Fruit fly (Drosophila melanogaster) whole organism, embryonic: Measurements from ENCODE around the gene mora.

Experiments
- Atf6 ChIP-seq: fragments of 200-800 bp; sonication (Bioruptor generic); IDR thresholded peaks from 2 replicates; pipeline ENCODE4 v1.3.6; 2022; ENCODE audit warnings: missing biosample characterization, missing genetic modification characterization
- CG1024 ChIP-seq: fragments of 200-800 bp; sonication (Bioruptor generic); IDR thresholded peaks from 2 replicates; pipeline ENCODE4 v1.3.6; 2022; ENCODE audit warnings: missing biosample characterization, missing genetic modification characterization
- CG10274 ChIP-seq: fragments of 200-800 bp; sonication (Bioruptor generic); optimal IDR thresholded peaks from 3 replicates; lab custom pipeline; 2017; ENCODE audit warnings: missing biosample characterization, mild to moderate bottlenecking, missing genetic modification characterization
- CG10321 ChIP-seq: fragments of 200-800 bp; sonication (Bioruptor generic); IDR thresholded peaks from 2 replicates; pipeline ENCODE4 v1.3.6; 2022; ENCODE audit warnings: missing biosample characterization, missing genetic modification characterization
- CG10366 ChIP-seq: fragments of 200-800 bp; sonication (Bioruptor generic); IDR thresholded peaks from 2 replicates; pipeline ENCODE4 v1.3.6; 2022; ENCODE audit warnings: missing biosample characterization, missing genetic modification characterization
- CG10979 ChIP-seq: fragments of 200-800 bp; sonication (Bioruptor generic); optimal IDR thresholded peaks from 2 replicates; lab custom pipeline; 2018; ENCODE audit warnings: missing biosample characterization, mild to moderate bottlenecking, missing genetic modification characterization, moderate library complexity
- CG11247 ChIP-seq: fragments of 200-800 bp; sonication (Bioruptor generic); IDR thresholded peaks from 2 replicates; pipeline ENCODE4 v1.3.6; 2022; ENCODE audit warnings: missing biosample characterization, missing genetic modification characterization
- CG12071 ChIP-seq: fragments of 200-800 bp; sonication (Bioruptor generic); optimal IDR thresholded peaks from 3 replicates; lab custom pipeline; 2018; ENCODE audit warnings: missing biosample characterization, mild to moderate bottlenecking, missing genetic modification characterization
- CG12104 ChIP-seq: fragments of 200-800 bp; sonication (Bioruptor generic); optimal IDR thresholded peaks from 3 replicates; lab custom pipeline; 2016; ENCODE audit warnings: missing biosample characterization, missing genetic modification characterization
- CG12299 ChIP-seq: fragments of 200-800 bp; sonication (Bioruptor generic); optimal IDR thresholded peaks from 2 replicates; lab custom pipeline; 2018; ENCODE audit warnings: missing biosample characterization, mild to moderate bottlenecking, missing genetic modification characterization
- CG13296 ChIP-seq: fragments of 200-800 bp; sonication (Bioruptor generic); optimal IDR thresholded peaks from 3 replicates; lab custom pipeline; 2018; ENCODE audit warnings: missing biosample characterization, mild to moderate bottlenecking, missing genetic modification characterization
- CG14014 ChIP-seq: fragments of 200-800 bp; sonication (Bioruptor generic); IDR thresholded peaks from 2 replicates; pipeline ENCODE4 v1.3.6; 2022; ENCODE audit warnings: missing biosample characterization, missing genetic modification characterization
- CG30431 ChIP-seq: fragments of 200-800 bp; sonication (Bioruptor generic); optimal IDR thresholded peaks from 2 replicates; lab custom pipeline; 2017; ENCODE audit warnings: missing biosample characterization, missing genetic modification characterization
- CG32772 ChIP-seq: fragments of 200-800 bp; sonication (Bioruptor generic); IDR thresholded peaks from 2 replicates; pipeline ENCODE4 v1.3.6; 2022; ENCODE audit warnings: missing biosample characterization, missing genetic modification characterization
- CG33557 ChIP-seq: fragments of 200-800 bp; sonication (Bioruptor generic); optimal IDR thresholded peaks from 2 replicates; lab custom pipeline; 2019; ENCODE audit warnings: missing biosample characterization, mild to moderate bottlenecking, missing genetic modification characterization, moderate library complexity
- CG34224 ChIP-seq: fragments of 200-800 bp; sonication (Bioruptor generic); IDR thresholded peaks from 3 replicates; pipeline ENCODE4 v1.3.6; 2022; ENCODE audit warnings: missing biosample characterization, missing genetic modification characterization; ENCODE audit not compliant: partially characterized antibody
- CG3995 ChIP-seq: fragments of 200-800 bp; sonication (Bioruptor generic); optimal IDR thresholded peaks from 3 replicates; lab custom pipeline; 2016; ENCODE audit warnings: missing biosample characterization, missing genetic modification characterization
- CG43689 ChIP-seq: fragments of 200-800 bp; sonication (Bioruptor generic); IDR thresholded peaks from 2 replicates; pipeline ENCODE4 v1.3.6; 2022; ENCODE audit warnings: missing biosample characterization, missing genetic modification characterization
- CG7271 ChIP-seq: fragments of 200-800 bp; sonication (Bioruptor generic); optimal IDR thresholded peaks from 2 replicates; lab custom pipeline; 2018; ENCODE audit warnings: missing biosample characterization, mild to moderate bottlenecking, missing genetic modification characterization, moderate library complexity
- CG7786 ChIP-seq: fragments of 200-800 bp; sonication (Bioruptor generic); optimal IDR thresholded peaks from 2 replicates; lab custom pipeline; 2016; ENCODE audit warnings: missing biosample characterization, missing genetic modification characterization
- CG7839 ChIP-seq: fragments of 200-800 bp; sonication (Bioruptor generic); optimal IDR thresholded peaks from 3 replicates; lab custom pipeline; 2018; ENCODE audit warnings: missing biosample characterization, mild to moderate bottlenecking, missing genetic modification characterization, moderate library complexity
- CG9797 ChIP-seq: fragments of 200-800 bp; sonication (Bioruptor generic); optimal IDR thresholded peaks from 3 replicates; lab custom pipeline; 2018; ENCODE audit warnings: missing biosample characterization, mild to moderate bottlenecking, missing genetic modification characterization
- CG9817 ChIP-seq: fragments of 200-800 bp; sonication (Bioruptor generic); optimal IDR thresholded peaks from 2 replicates; lab custom pipeline; 2018; ENCODE audit warnings: missing biosample characterization, mild to moderate bottlenecking, missing genetic modification characterization, moderate library complexity
- Hr51 ChIP-seq, 2 experiments: fragments of 200-800 bp; sonication (Bioruptor generic); optimal IDR thresholded peaks; 2 replicates in 1 of 2; 3 replicates in 1 of 2; lab custom pipeline; 2016 to 2018; ENCODE audit warnings: missing biosample characterization in 2 of 2, missing genetic modification characterization in 2 of 2, mild to moderate bottlenecking in 1 of 2, moderate library complexity in 1 of 2
- Hsf ChIP-seq: fragments of 200-800 bp; sonication (Bioruptor generic); optimal IDR thresholded peaks from 3 replicates; lab custom pipeline; 2016; ENCODE audit warnings: missing biosample characterization, missing genetic modification characterization
- Mad ChIP-seq: fragments of 200-800 bp; sonication (Bioruptor generic); optimal IDR thresholded peaks from 2 replicates; lab custom pipeline; 2016; ENCODE audit warnings: missing biosample characterization, missing genetic modification characterization
- Med ChIP-seq: fragments of 200-800 bp; sonication (Bioruptor generic); peaks from one replicate; lab custom pipeline; 2016; ENCODE audit warnings: missing biosample characterization, missing genetic modification characterization, mild to moderate bottlenecking, inconsistent platforms, moderate library complexity
- Meics ChIP-seq: fragments of 200-800 bp; sonication (Bioruptor generic); optimal IDR thresholded peaks from 2 replicates; lab custom pipeline; 2017; ENCODE audit warnings: missing biosample characterization, mild to moderate bottlenecking, missing genetic modification characterization
- PHDP ChIP-seq: fragments of 200-800 bp; sonication (Bioruptor generic); optimal IDR thresholded peaks from 3 replicates; lab custom pipeline; 2018; ENCODE audit warnings: missing biosample characterization, mild to moderate bottlenecking, missing genetic modification characterization, moderate library complexity
- Sox100B ChIP-seq: fragments of 200-800 bp; sonication (Bioruptor generic); optimal IDR thresholded peaks from 3 replicates; lab custom pipeline; 2018; ENCODE audit warnings: missing biosample characterization, mild to moderate bottlenecking, missing genetic modification characterization
- bbx ChIP-seq: fragments of 200-800 bp; sonication (Bioruptor generic); IDR thresholded peaks from 2 replicates; pipeline ENCODE4 v1.3.6; 2022; ENCODE audit warnings: missing biosample characterization, missing genetic modification characterization; ENCODE audit not compliant: partially characterized antibody
- btn ChIP-seq: fragments of 200-800 bp; sonication (Bioruptor generic); optimal IDR thresholded peaks from 2 replicates; lab custom pipeline; 2016; ENCODE audit warnings: missing biosample characterization, missing genetic modification characterization
- cg ChIP-seq: fragments of 200-800 bp; sonication (Bioruptor generic); optimal IDR thresholded peaks from 3 replicates; lab custom pipeline; 2019; ENCODE audit warnings: missing biosample characterization, mild to moderate bottlenecking, missing genetic modification characterization, moderate library complexity
- croc ChIP-seq: fragments of 200-800 bp; sonication (Bioruptor generic); conservative IDR thresholded peaks from 3 replicates; pipeline ENCODE4 v1.3.6; 2022; ENCODE audit warnings: missing biosample characterization, missing genetic modification characterization
- crol ChIP-seq: fragments of 200-800 bp; sonication (Bioruptor generic); IDR thresholded peaks from 2 replicates; pipeline ENCODE4 v1.3.6; 2022; ENCODE audit warnings: missing biosample characterization, missing genetic modification characterization
- danr ChIP-seq: fragments of 200-800 bp; sonication (Bioruptor generic); IDR thresholded peaks from 2 replicates; pipeline ENCODE4 v1.3.6; 2022; ENCODE audit warnings: missing biosample characterization, missing genetic modification characterization
- dysf ChIP-seq: fragments of 200-800 bp; sonication (Bioruptor generic); IDR thresholded peaks from 3 replicates; pipeline ENCODE4 v1.3.6; 2022; ENCODE audit warnings: missing biosample characterization, missing genetic modification characterization
- ftz-f1 ChIP-seq: fragments of 200-800 bp; sonication (Bioruptor generic); optimal IDR thresholded peaks from 2 replicates; lab custom pipeline; 2016; ENCODE audit warnings: missing biosample characterization, missing genetic modification characterization
- hb ChIP-seq: fragments of 200-800 bp; sonication (Bioruptor generic); IDR thresholded peaks from 3 replicates; pipeline ENCODE4 v1.3.6; 2022; ENCODE audit warnings: missing biosample characterization, missing genetic modification characterization; ENCODE audit not compliant: partially characterized antibody
- jumu ChIP-seq: fragments of 200-800 bp; sonication (Bioruptor generic); optimal IDR thresholded peaks from 3 replicates; lab custom pipeline; 2016; ENCODE audit warnings: missing biosample characterization, missing genetic modification characterization
- kay ChIP-seq: fragments of 200-800 bp; sonication (Bioruptor generic); optimal IDR thresholded peaks from 2 replicates; lab custom pipeline; 2016; ENCODE audit warnings: missing biosample characterization, missing genetic modification characterization
- kni ChIP-seq: fragments of 200-800 bp; sonication (Bioruptor generic); optimal IDR thresholded peaks from 3 replicates; lab custom pipeline; 2017; ENCODE audit warnings: mild to moderate bottlenecking, missing biosample characterization, missing genetic modification reagents, missing genetic modification characterization
- lbe ChIP-seq: fragments of 200-800 bp; sonication (Bioruptor generic); optimal IDR thresholded peaks from 2 replicates; lab custom pipeline; 2016; ENCODE audit warnings: missing biosample characterization, mild to moderate bottlenecking, missing genetic modification characterization
- mirr ChIP-seq: fragments of 200-800 bp; sonication (Bioruptor generic); optimal IDR thresholded peaks from 3 replicates; lab custom pipeline; 2018; ENCODE audit warnings: missing biosample characterization, mild to moderate bottlenecking, missing genetic modification characterization
- pho ChIP-seq: fragments of 200-800 bp; sonication (Bioruptor generic); optimal IDR thresholded peaks from 2 replicates; lab custom pipeline; 2016; ENCODE audit warnings: missing biosample characterization, missing genetic modification characterization
- shn ChIP-seq: fragments of 200-800 bp; sonication (Bioruptor generic); optimal IDR thresholded peaks from 3 replicates; lab custom pipeline; 2016; ENCODE audit warnings: missing biosample characterization, missing genetic modification characterization
- sug ChIP-seq: fragments of 200-800 bp; optimal IDR thresholded peaks from 2 replicates; lab custom pipeline; 2019; ENCODE audit warnings: missing biosample characterization, mild to moderate bottlenecking, missing genetic modification characterization, moderate library complexity
- twi ChIP-seq: fragments of 200-800 bp; optimal IDR thresholded peaks from 2 replicates; lab custom pipeline; 2019; ENCODE audit warnings: missing biosample characterization, mild to moderate bottlenecking, missing genetic modification characterization, moderate library complexity

Gene mora

DNA sequence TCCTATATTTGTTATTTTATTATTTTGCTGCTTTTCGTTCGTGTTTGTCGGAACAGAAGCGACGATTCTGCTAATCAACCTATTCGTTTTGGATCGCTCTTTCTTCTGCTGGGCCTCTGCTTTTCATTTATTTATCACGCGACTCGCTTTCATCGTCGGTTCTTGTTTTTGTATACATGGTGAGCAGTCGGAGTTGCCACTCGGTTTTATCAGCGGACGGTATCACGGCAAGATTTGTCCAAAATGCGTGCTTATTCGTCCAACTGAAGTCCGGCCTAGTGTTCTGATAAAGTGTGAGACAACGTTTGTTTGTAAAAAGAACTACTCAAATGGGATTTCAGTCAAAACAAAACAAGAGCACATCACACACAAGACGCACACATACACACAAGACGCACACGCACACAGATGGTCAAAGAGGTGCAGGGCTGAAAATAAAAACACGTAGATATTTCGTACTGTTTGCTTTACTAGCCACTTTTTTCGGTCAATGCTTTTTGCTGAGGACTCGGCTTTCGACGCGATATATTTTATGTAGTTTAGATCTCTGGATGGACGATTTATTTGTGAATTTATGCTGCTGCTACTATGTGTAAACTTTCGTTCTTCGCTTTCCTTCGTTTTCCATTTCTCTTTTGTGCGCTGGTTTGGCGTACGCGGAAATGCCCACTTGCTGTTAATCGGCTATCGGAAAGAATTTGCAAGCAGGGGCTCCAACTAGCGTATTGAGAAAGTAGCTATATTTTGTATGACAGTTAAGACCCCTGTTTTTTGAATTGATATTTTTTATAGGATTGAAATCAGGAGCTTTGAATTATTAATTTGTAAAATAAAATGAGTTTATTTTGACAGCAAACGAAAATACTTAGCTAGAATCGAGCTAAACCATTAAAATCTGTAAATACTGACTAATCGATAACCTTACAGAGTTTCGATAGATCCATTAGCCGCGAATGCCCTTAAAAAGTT lies 35.5 kb downstream of the mora start, which contains the start of gene twin (continued):
- TF ChIP-seq Hsf (GFP tag; lab: Kevin White, UChicago) = peak; percentile 81
- TF ChIP-seq danr = 0 out of 2 replicates have a peak, but pooled peaks have one; percentile 35
- no peak for TF ChIP-seq CG1024 (GFP tag; lab: Robert Waterston, UW)
- no peak for TF ChIP-seq croc (GFP tag; lab: Robert Waterston, UW)
- peak; percentile 45; the same call in 1 of the 2 replicates for TF ChIP-seq CG11247 (GFP tag; lab: Robert Waterston, UW)
- no peak for TF ChIP-seq CG12299
- peak; percentile 38 for TF ChIP-seq twi (tag; lab: Kevin White, UChicago)
- peak; percentile 70 for TF ChIP-seq CG34224
- peak; percentile 59; the same call in 1 of the 2 replicates for TF ChIP-seq Atf6 (GFP tag; lab: Robert Waterston, UW)
- peak; percentile 71 for TF ChIP-seq jumu (GFP tag; lab: Kevin White, UChicago)
- no peak for TF ChIP-seq mirr (GFP tag; lab: Kevin White, UChicago)
- TF ChIP-seq dysf (GFP tag; lab: Robert Waterston, UW) = peak; percentile 10; the same call in 2 of the 3 replicates
- no peak for TF ChIP-seq btn (GFP tag; lab: Kevin White, UChicago)
- TF ChIP-seq lbe (GFP tag; lab: Kevin White, UChicago) = peak; percentile 6
- peak; percentile 91 for TF ChIP-seq cg (GFP tag; lab: Kevin White, UChicago)
- peak; percentile 74 for TF ChIP-seq CG9817 (tag; lab: Kevin White, UChicago)
- no peak for TF ChIP-seq kni (GFP tag; lab: Kevin White, UChicago)
- TF ChIP-seq hb (GFP tag; lab: Robert Waterston, UW) = no peak
- TF ChIP-seq Sox100B = no peak
- no peak for TF ChIP-seq CG30431 (GFP tag; lab: Kevin White, UChicago)
- peak; percentile 68 for TF ChIP-seq pho (GFP tag; lab: Kevin White, UChicago)
- TF ChIP-seq Hr51 (GFP tag; optimal IDR thresholded peaks at IDR 0.05; lab: Kevin White, UChicago) = peak in 1 of 2 experiments; percentile 80
- no peak for TF ChIP-seq CG43689 (GFP tag; lab: Robert Waterston, UW)
- no peak for TF ChIP-seq ftz-f1
- no peak for TF ChIP-seq CG10321
- no peak for TF ChIP-seq CG12104
- no peak for TF ChIP-seq CG12071 (GFP tag; lab: Kevin White, UChicago)
- peak; percentile 48; the same call in 1 of the 2 replicates for TF ChIP-seq CG14014 (GFP tag; lab: Robert Waterston, UW)
- peak; percentile 63 for TF ChIP-seq CG7839 (tag; lab: Kevin White, UChicago)
- TF ChIP-seq CG7786 (GFP tag; lab: Kevin White, UChicago) = peak; percentile 67
- TF ChIP-seq sug (tag; lab: Kevin White, UChicago) = peak; percentile 69
- peak; percentile 37 for TF ChIP-seq CG33557 (GFP tag; lab: Kevin White, UChicago)
- TF ChIP-seq CG9797 (GFP tag; lab: Kevin White, UChicago) = peak; percentile 24
- TF ChIP-seq CG10274 (GFP tag; lab: Kevin White, UChicago) = no peak
- TF ChIP-seq CG10979 (tag; lab: Kevin White, UChicago) = peak; percentile 39
- TF ChIP-seq kay (GFP tag; lab: Kevin White, UChicago) = peak; percentile 45
- peak; percentile 37; the same call in 1 of the 2 replicates for TF ChIP-seq CG10366 (GFP tag; lab: Robert Waterston, UW)
- TF ChIP-seq Med (GFP tag; lab: Kevin White, UChicago) = peak; percentile 92
- TF ChIP-seq CG7271 (tag; lab: Kevin White, UChicago) = no peak
- TF ChIP-seq bbx (GFP tag; lab: Robert Waterston, UW) = peak; percentile 58; the same call in 1 of the 2 replicates
- TF ChIP-seq crol (GFP tag; lab: Robert Waterston, UW) = no peak
- no peak for TF ChIP-seq CG32772 (GFP tag; lab: Robert Waterston, UW)
- TF ChIP-seq Meics (GFP tag; lab: Kevin White, UChicago) = peak; percentile 51
- peak; percentile 64 for TF ChIP-seq Mad
- peak; percentile 6 for TF ChIP-seq CG13296
- TF ChIP-seq PHDP (tag; lab: Kevin White, UChicago) = peak; percentile 49
- peak; percentile 22 for TF ChIP-seq CG3995 (GFP tag; lab: Kevin White, UChicago)
- peak; percentile 50 for TF ChIP-seq shn (GFP tag; lab: Kevin White, UChicago)
